Worm (Caenorhabditis elegans) whole organism, young adult: ENCODE measurements around the gene mfsd-8.

Experiments used
- B0019.2 ChIP-seq: fragments of 200-800 bp; sonication (Bioruptor generic); conservative IDR thresholded peaks from 2 replicates; pipeline ENCODE4 v1.3.6; 2022; ENCODE audit warnings: missing genetic modification reagents, missing genetic modification characterization, missing compliant biosample characterization
- B0261.1 ChIP-seq: sonication (generic microtip); optimal IDR thresholded peaks from 2 replicates; lab custom pipeline; 2016; ENCODE audit warnings: mild to moderate bottlenecking, missing genetic modification characterization, moderate library complexity, missing compliant biosample characterization
- F22D6.2 ChIP-seq: sonication (generic microtip); optimal IDR thresholded peaks from 2 replicates; lab custom pipeline; 2016; ENCODE audit warnings: mild to moderate bottlenecking, missing genetic modification characterization, missing compliant biosample characterization
- F37B4.10 ChIP-seq: fragments of 200-800 bp; sonication (Bioruptor generic); IDR thresholded peaks from 2 replicates; pipeline ENCODE4 v1.3.6; 2022; ENCODE audit warnings: missing genetic modification characterization, missing compliant biosample characterization
- F49E8.2 ChIP-seq: sonication (generic microtip); optimal IDR thresholded peaks from 3 replicates; lab custom pipeline; 2017; ENCODE audit warnings: missing genetic modification characterization, mild to moderate bottlenecking, missing compliant biosample characterization, antibody characterized with exemption, moderate library complexity; ENCODE audit not compliant: insufficient read depth
- F55B11.4 ChIP-seq: sonication (generic microtip); optimal IDR thresholded peaks from 2 replicates; lab custom pipeline; 2016; ENCODE audit warnings: missing compliant biosample characterization, missing genetic modification characterization, borderline replicate concordance; ENCODE audit not compliant: insufficient read depth
- K11D2.4 ChIP-seq: fragments of 200-800 bp; sonication (Bioruptor generic); IDR thresholded peaks from 2 replicates; pipeline ENCODE4 v1.3.6; 2022; ENCODE audit warnings: missing genetic modification reagents, missing genetic modification characterization, missing compliant biosample characterization
- Y56A3A.18 ChIP-seq: fragments of 200-800 bp; sonication (Bioruptor generic); IDR thresholded peaks from 2 replicates; pipeline ENCODE4 v1.3.6; 2022; ENCODE audit warnings: missing genetic modification reagents, missing genetic modification characterization, missing compliant biosample characterization
- Y95B8A.8 ChIP-seq: fragments of 200-800 bp; sonication (Bioruptor generic); IDR thresholded peaks from 2 replicates; pipeline ENCODE4 v1.3.6; 2022; ENCODE audit warnings: missing genetic modification reagents, missing genetic modification characterization, missing compliant biosample characterization
- akir-1 ChIP-seq: fragments of 200-800 bp; sonication (Bioruptor generic); optimal IDR thresholded peaks from 2 replicates; lab custom pipeline; 2018; ENCODE audit warnings: mild to moderate bottlenecking, missing genetic modification characterization, moderate library complexity, missing compliant biosample characterization
- aptf-2 ChIP-seq: fragments of 200-800 bp; sonication (Bioruptor generic); conservative IDR thresholded peaks from 2 replicates; pipeline ENCODE4 v1.3.6; 2022; ENCODE audit warnings: missing genetic modification reagents, missing genetic modification characterization, missing compliant biosample characterization
- atf-7 ChIP-seq: sonication (generic microtip); optimal IDR thresholded peaks from 2 replicates; lab custom pipeline; 2017; ENCODE audit warnings: mild to moderate bottlenecking, missing genetic modification characterization, missing compliant biosample characterization
- athp-1 ChIP-seq: sonication (generic microtip); optimal IDR thresholded peaks from 2 replicates; lab custom pipeline; 2017; ENCODE audit warnings: mild to moderate bottlenecking, missing genetic modification characterization, missing compliant biosample characterization
- attf-6 ChIP-seq: fragments of 200-800 bp; sonication (Bioruptor generic); IDR thresholded peaks from 2 replicates; pipeline ENCODE4 v1.3.6; 2022; ENCODE audit warnings: missing genetic modification reagents, missing genetic modification characterization, missing compliant biosample characterization
- ccch-3 ChIP-seq: fragments of 200-800 bp; sonication (Bioruptor generic); optimal IDR thresholded peaks from 2 replicates; lab custom pipeline; 2018; ENCODE audit warnings: mild to moderate bottlenecking, missing genetic modification characterization, missing compliant biosample characterization
- cebp-1 ChIP-seq, 2 experiments: fragments of 200-800 bp in 1 of 2; sonication (Bioruptor generic) in 1 of 2; sonication (generic microtip) in 1 of 2; IDR thresholded peaks in 1 of 2; optimal IDR thresholded peaks in 1 of 2; 2 replicates each; pipeline versions ENCODE4 v1.3.6 to Lab custom; 2017 to 2022; ENCODE audit warnings: missing compliant biosample characterization in 2 of 2, missing genetic modification characterization in 2 of 2, mild to moderate bottlenecking in 1 of 2, missing genetic modification reagents in 1 of 2, moderate library complexity in 1 of 2
- ceh-40 ChIP-seq: fragments of 200-800 bp; sonication (Bioruptor generic); IDR thresholded peaks from 2 replicates; pipeline ENCODE4 v1.3.6; 2022; ENCODE audit warnings: missing genetic modification characterization, missing compliant biosample characterization
- chd-7 ChIP-seq: sonication (generic microtip); optimal IDR thresholded peaks from 2 replicates; lab custom pipeline; 2016; ENCODE audit warnings: mild to moderate bottlenecking, missing genetic modification characterization, moderate library complexity, missing compliant biosample characterization
- die-1 ChIP-seq: sonication (generic microtip); optimal IDR thresholded peaks from 2 replicates; lab custom pipeline; 2016; ENCODE audit warnings: missing genotype, mild to moderate bottlenecking, missing genetic modification characterization, missing compliant biosample characterization
- dox-1 ChIP-seq: fragments of 200-800 bp; sonication (Bioruptor generic); IDR thresholded peaks from 2 replicates; pipeline ENCODE4 v1.3.6; 2022; ENCODE audit warnings: missing genetic modification reagents, missing genetic modification characterization, missing compliant biosample characterization
- dpl-1 ChIP-seq: fragments of 150-350 bp; optimal IDR thresholded peaks from 2 replicates; lab custom pipeline; 2014; ENCODE audit warnings: missing biosample characterization, missing genetic modification reagents, missing genetic modification characterization
- ets-4 ChIP-seq: fragments of 200-800 bp; sonication (Bioruptor generic); optimal IDR thresholded peaks from 2 replicates; lab custom pipeline; 2018; ENCODE audit warnings: mild to moderate bottlenecking, missing genetic modification characterization, missing compliant biosample characterization
- hmg-1.2 ChIP-seq: fragments of 200-800 bp; sonication (Bioruptor generic); IDR thresholded peaks from 2 replicates; pipeline ENCODE4 v1.3.6; 2022; ENCODE audit warnings: missing genetic modification reagents, missing genetic modification characterization, missing compliant biosample characterization
- hrde-1 ChIP-seq: sonication (generic microtip); optimal IDR thresholded peaks from 2 replicates; lab custom pipeline; 2016; ENCODE audit warnings: missing genetic modification characterization, mild to moderate bottlenecking, missing compliant biosample characterization, moderate library complexity, missing genotype, missing genetic modification reagents, borderline replicate concordance
- lsy-27 ChIP-seq: sonication (generic microtip); optimal IDR thresholded peaks from 2 replicates; lab custom pipeline; 2017; ENCODE audit warnings: missing genetic modification characterization, mild to moderate bottlenecking, missing compliant biosample characterization, antibody characterized with exemption, missing genotype, borderline replicate concordance; ENCODE audit not compliant: insufficient read depth
- nfya-1 ChIP-seq: sonication (generic microtip); optimal IDR thresholded peaks from 2 replicates; lab custom pipeline; 2017; ENCODE audit warnings: antibody characterized with exemption, missing compliant biosample characterization, missing genetic modification characterization, borderline replicate concordance; ENCODE audit not compliant: insufficient read depth
- nhr-27 ChIP-seq: fragments of 200-800 bp; sonication (Bioruptor generic); optimal IDR thresholded peaks from 2 replicates; lab custom pipeline; 2018; ENCODE audit warnings: mild to moderate bottlenecking, missing genetic modification characterization, moderate library complexity, missing compliant biosample characterization
- nhr-80 ChIP-seq: sonication (generic microtip); optimal IDR thresholded peaks from 2 replicates; lab custom pipeline; 2016; ENCODE audit warnings: missing genetic modification characterization, missing compliant biosample characterization
- rpc-1 ChIP-seq, 2 experiments: fragments of 150-350 bp in 1 of 2; sonication (generic microtip) in 1 of 2; optimal IDR thresholded peaks; 2 replicates each; lab custom pipeline; 2014 to 2018; ENCODE audit warnings: missing biosample characterization in 1 of 2, missing genetic modification characterization in 1 of 2, missing genetic modification reagents in 1 of 2, missing genotype in 1 of 2
- snpc-1.1 ChIP-seq: sonication (generic microtip); optimal IDR thresholded peaks from 2 replicates; lab custom pipeline; 2017; ENCODE audit warnings: missing genetic modification characterization, mild to moderate bottlenecking, missing compliant biosample characterization, antibody characterized with exemption, moderate library complexity, missing genotype, missing genetic modification reagents; ENCODE audit not compliant: insufficient read depth
- snpc-1.3 ChIP-seq: sonication (generic microtip); optimal IDR thresholded peaks from 2 replicates; lab custom pipeline; 2017; ENCODE audit warnings: missing genetic modification characterization, mild to moderate bottlenecking, missing compliant biosample characterization, antibody characterized with exemption, moderate library complexity, missing genotype, missing genetic modification reagents; ENCODE audit not compliant: insufficient read depth
- tbx-9 ChIP-seq: sonication (generic microtip); optimal IDR thresholded peaks from 2 replicates; lab custom pipeline; 2016; ENCODE audit warnings: borderline replicate concordance, missing genetic modification characterization, inconsistent platforms, missing compliant biosample characterization
- unc-130 ChIP-seq: sonication (generic microtip); optimal IDR thresholded peaks from 2 replicates; lab custom pipeline; 2016; ENCODE audit warnings: missing genetic modification reagents, missing genetic modification characterization, missing compliant biosample characterization
- xnd-1 ChIP-seq: sonication (generic microtip); optimal IDR thresholded peaks from 2 replicates; lab custom pipeline; 2016; ENCODE audit warnings: missing genotype, missing genetic modification reagents, missing genetic modification characterization, missing compliant biosample characterization
- zfh-2 ChIP-seq: fragments of 200-800 bp; sonication (Bioruptor generic); conservative IDR thresholded peaks from 2 replicates; pipeline ENCODE4 v1.3.6; 2022; ENCODE audit warnings: missing genetic modification reagents, missing genetic modification characterization, missing compliant biosample characterization
- ztf-18 ChIP-seq: sonication (generic microtip); optimal IDR thresholded peaks from 2 replicates; lab custom pipeline; 2016; ENCODE audit warnings: missing genotype, mild to moderate bottlenecking, missing genetic modification characterization, missing compliant biosample characterization
- ztf-22 ChIP-seq: fragments of 200-800 bp; sonication (Bioruptor generic); optimal IDR thresholded peaks from 2 replicates; lab custom pipeline; 2018; ENCODE audit warnings: mild to moderate bottlenecking, missing genetic modification characterization, moderate library complexity, missing compliant biosample characterization
- ztf-6 ChIP-seq: fragments of 200-800 bp; sonication (Bioruptor generic); IDR thresholded peaks from 2 replicates; pipeline ENCODE4 v1.3.6; 2022; ENCODE audit warnings: missing genetic modification reagents, missing genetic modification characterization, missing compliant biosample characterization

Gene mfsd-8

ce11 chrIII:3241361-3241760 is 40.7 kb upstream of the mfsd-8 start:
- TF ChIP-seq snpc-1.1 (no peak), F55B11.4 (tag; lab: Kevin White, UChicago) (no peak), akir-1 (GFP tag; lab: Kevin White, UChicago) (no peak), dox-1 (GFP tag; lab: Robert Waterston, UW) (no peak), Y56A3A.18 (GFP tag; lab: Robert Waterston, UW) (no peak), ztf-18 (tag; lab: Kevin White, UChicago) (no peak), athp-1 (tag; lab: Kevin White, UChicago) (no peak), nhr-27 (tag; lab: Kevin White, UChicago) (no peak), F22D6.2 (no peak), ztf-6 (GFP tag; lab: Robert Waterston, UW) (no peak), ccch-3 (GFP tag; lab: Kevin White, UChicago) (no peak), Y95B8A.8 (no peak), atf-7 (no peak), tbx-9 (tag; lab: Kevin White, UChicago) (no peak), die-1 (no peak), dpl-1 (GFP tag; lab: Kevin White, UChicago) (no peak), ets-4 (GFP tag; lab: Kevin White, UChicago) (no peak), chd-7 (no peak), ceh-40 (GFP tag; lab: Robert Waterston, UW) (no peak)

DNA sequence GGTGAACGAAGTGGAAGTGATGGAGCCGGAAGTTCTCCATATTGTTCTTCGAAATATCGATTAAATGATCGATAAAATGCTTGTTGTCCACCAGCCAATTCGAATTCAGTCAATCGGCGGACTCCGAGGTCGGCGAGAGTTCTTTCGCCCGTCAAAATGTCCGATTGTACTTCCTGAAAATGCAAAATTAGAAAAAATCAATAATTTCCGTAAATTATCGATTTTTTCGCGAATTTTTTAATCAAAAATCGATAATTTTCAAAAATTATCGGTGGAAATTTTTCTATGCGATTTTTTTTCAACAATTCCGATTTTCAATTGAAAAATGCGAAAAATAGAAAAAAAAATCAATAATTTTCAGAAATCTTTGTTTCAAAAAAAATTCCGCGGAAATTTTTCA is 40.2 kb upstream of the mfsd-8 start:
- no peak for TF ChIP-seq cebp-1 (GFP tag; IDR thresholded peaks at IDR 0.05; lab: Robert Waterston, UW)
- no peak for TF ChIP-seq cebp-1 (tag; optimal IDR thresholded peaks at IDR 0.05; lab: Kevin White, UChicago)

DNA sequence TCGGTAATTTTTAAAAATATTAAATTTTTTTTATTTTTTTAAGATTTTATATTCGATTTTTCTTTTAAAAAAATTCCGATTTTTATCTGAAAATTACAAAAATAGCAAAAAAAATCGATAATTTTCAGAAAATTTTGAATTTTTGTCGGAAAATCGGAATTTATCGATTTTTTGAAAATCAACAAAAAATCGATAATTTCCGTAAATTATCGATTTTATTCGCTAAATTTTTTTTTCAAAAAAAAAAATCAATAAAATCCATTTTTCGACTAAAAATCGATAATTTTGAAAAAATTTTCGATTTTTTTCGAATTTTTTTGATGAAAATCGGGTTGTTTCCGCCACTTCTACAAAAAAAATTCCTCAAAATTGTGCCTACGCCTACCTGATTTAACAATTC is 39.7 kb upstream of the mfsd-8 start:
- TF ChIP-seq attf-6 (no peak), F49E8.2 (tag; lab: Kevin White, UChicago) (no peak), F37B4.10 (GFP tag; lab: Robert Waterston, UW) (no peak), K11D2.4 (GFP tag; lab: Robert Waterston, UW) (no peak), ztf-22 (GFP tag; lab: Kevin White, UChicago) (no peak), snpc-1.3 (tag; lab: Kevin White, UChicago) (no peak), unc-130 (GFP tag; lab: Kevin White, UChicago) (no peak), B0019.2 (GFP tag; lab: Robert Waterston, UW) (no peak), rpc-1 (optimal IDR thresholded peaks at IDR 0.05; lab: Kevin White, UChicago) (no peak), rpc-1 (tag; optimal IDR thresholded peaks at IDR 0.05; lab: Kevin White, UChicago) (no peak), zfh-2 (GFP tag; lab: Robert Waterston, UW) (no peak), hrde-1 (tag; lab: Kevin White, UChicago) (no peak), hmg-1.2 (no peak), B0261.1 (tag; lab: Kevin White, UChicago) (no peak), nfya-1 (tag; lab: Kevin White, UChicago) (no peak), xnd-1 (tag; lab: Kevin White, UChicago) (no peak), ztf-6 (GFP tag; lab: Robert Waterston, UW) (no peak), nhr-80 (tag; lab: Kevin White, UChicago) (no peak), cebp-1 (GFP tag; IDR thresholded peaks at IDR 0.05; lab: Robert Waterston, UW) (no peak), cebp-1 (tag; optimal IDR thresholded peaks at IDR 0.05; lab: Kevin White, UChicago) (no peak), aptf-2 (no peak), lsy-27 (tag; lab: Kevin White, UChicago) (no peak)
